Fruit fly (Drosophila melanogaster) whole organism, embryonic: ENCODE results near the gene Cep290.

Experiments used
- CG1024 ChIP-seq: fragments of 200-800 bp; sonication (Bioruptor generic); IDR thresholded peaks from 2 replicates; pipeline ENCODE4 v1.3.6; 2022; ENCODE audit warnings: missing biosample characterization, missing genetic modification characterization
- CG10462 ChIP-seq: fragments of 200-800 bp; sonication (Bioruptor generic); optimal IDR thresholded peaks from 2 replicates; lab custom pipeline; 2016; ENCODE audit warnings: missing biosample characterization, missing genetic modification characterization
- CG11456 ChIP-seq: fragments of 200-800 bp; sonication (Bioruptor generic); IDR thresholded peaks from 3 replicates; pipeline ENCODE4 v1.3.6; 2022; ENCODE audit warnings: missing biosample characterization, missing genetic modification characterization
- CG13123 ChIP-seq: fragments of 200-800 bp; sonication (Bioruptor generic); optimal IDR thresholded peaks from 2 replicates; lab custom pipeline; 2016; ENCODE audit warnings: missing biosample characterization, missing genetic modification characterization
- CG17912 ChIP-seq: fragments of 200-800 bp; sonication (Bioruptor generic); optimal IDR thresholded peaks from 2 replicates; lab custom pipeline; 2018; ENCODE audit warnings: missing biosample characterization, mild to moderate bottlenecking, missing genetic modification characterization
- CG18599 ChIP-seq: fragments of 200-800 bp; sonication (Bioruptor generic); optimal IDR thresholded peaks from 3 replicates; lab custom pipeline; 2017; ENCODE audit warnings: missing biosample characterization, missing genetic modification characterization, mild to moderate bottlenecking, moderate library complexity, missing genetic modification reagents
- CG2120 ChIP-seq: fragments of 200-800 bp; sonication (Bioruptor generic); optimal IDR thresholded peaks from 3 replicates; lab custom pipeline; 2016; ENCODE audit warnings: missing biosample characterization, missing genetic modification characterization
- CG33557 ChIP-seq: fragments of 200-800 bp; sonication (Bioruptor generic); optimal IDR thresholded peaks from 2 replicates; lab custom pipeline; 2019; ENCODE audit warnings: missing biosample characterization, mild to moderate bottlenecking, missing genetic modification characterization, moderate library complexity
- CG3726 ChIP-seq: fragments of 200-800 bp; sonication (Bioruptor generic); IDR thresholded peaks from 3 replicates; pipeline ENCODE4, ENCODE4 v1.3.6; 2022; ENCODE audit warnings: missing biosample characterization, missing genetic modification characterization
- CG5953 ChIP-seq: fragments of 200-800 bp; sonication (Bioruptor generic); IDR thresholded peaks from 2 replicates; pipeline ENCODE4 v1.3.6; 2022; ENCODE audit warnings: missing biosample characterization, missing genetic modification characterization
- CG6813 ChIP-seq: fragments of 200-800 bp; sonication (Bioruptor generic); optimal IDR thresholded peaks from 2 replicates; lab custom pipeline; 2017; ENCODE audit warnings: missing biosample characterization, missing genetic modification characterization, mild to moderate bottlenecking, moderate library complexity, missing genetic modification reagents
- CG7963 ChIP-seq: fragments of 200-800 bp; sonication (Bioruptor generic); IDR thresholded peaks from 3 replicates; pipeline ENCODE4 v1.3.6; 2022; ENCODE audit warnings: missing biosample characterization, missing genetic modification characterization; ENCODE audit not compliant: partially characterized antibody
- CG8924 ChIP-seq: fragments of 200-800 bp; optimal IDR thresholded peaks from 3 replicates; lab custom pipeline; 2019; ENCODE audit warnings: missing biosample characterization, mild to moderate bottlenecking, missing genetic modification characterization, moderate library complexity
- Dfd ChIP-seq, 2 experiments: fragments of >200 bp; optimal IDR thresholded peaks; 2 replicates each; lab custom pipeline; 2017; ENCODE audit warnings: missing biosample characterization in 2 of 2, missing genetic modification characterization in 2 of 2
- Doc3 ChIP-seq: fragments of 200-800 bp; sonication (Bioruptor generic); IDR thresholded peaks from 3 replicates; pipeline ENCODE4 v1.3.6; 2022; ENCODE audit warnings: missing biosample characterization, missing genetic modification characterization; ENCODE audit not compliant: partially characterized antibody
- Drgx ChIP-seq: fragments of 200-800 bp; sonication (Bioruptor generic); IDR thresholded peaks from 2 replicates; pipeline ENCODE4 v1.3.6; 2022; ENCODE audit warnings: missing biosample characterization, missing genetic modification characterization
- Fer3 ChIP-seq: fragments of 200-800 bp; sonication (Bioruptor generic); optimal IDR thresholded peaks from 2 replicates; lab custom pipeline; 2018; ENCODE audit warnings: missing biosample characterization, mild to moderate bottlenecking, missing genetic modification characterization, moderate library complexity
- H15 ChIP-seq: fragments of 200-800 bp; sonication (Bioruptor generic); IDR thresholded peaks from 3 replicates; pipeline ENCODE4 v1.3.6; 2022; ENCODE audit warnings: missing biosample characterization, missing genetic modification characterization
- H2.0 ChIP-seq: fragments of 200-800 bp; sonication (Bioruptor generic); IDR thresholded peaks from 2 replicates; pipeline ENCODE4 v1.3.6; 2022; ENCODE audit warnings: missing biosample characterization, missing genetic modification characterization
- Mad ChIP-seq: fragments of 200-800 bp; sonication (Bioruptor generic); optimal IDR thresholded peaks from 2 replicates; lab custom pipeline; 2016; ENCODE audit warnings: missing biosample characterization, missing genetic modification characterization
- NK7.1 ChIP-seq: fragments of 200-800 bp; sonication (Bioruptor generic); optimal IDR thresholded peaks from 3 replicates; lab custom pipeline; 2016; ENCODE audit warnings: missing biosample characterization, missing genetic modification characterization
- Nf-YB ChIP-seq: fragments of 200-800 bp; sonication (Bioruptor generic); optimal IDR thresholded peaks from 3 replicates; lab custom pipeline; 2019; ENCODE audit warnings: missing biosample characterization, mild to moderate bottlenecking, missing genetic modification characterization, moderate library complexity
- Oli ChIP-seq: fragments of 200-800 bp; sonication (Bioruptor generic); optimal IDR thresholded peaks from 2 replicates; lab custom pipeline; 2018; ENCODE audit warnings: missing biosample characterization, mild to moderate bottlenecking, missing genetic modification characterization, moderate library complexity
- Rfx ChIP-seq: fragments of 200-800 bp; sonication (Bioruptor generic); IDR thresholded peaks from 2 replicates; pipeline ENCODE4 v1.3.6; 2022; ENCODE audit warnings: missing biosample characterization, missing genetic modification characterization
- Spps ChIP-seq: fragments of 200-800 bp; sonication (Bioruptor generic); optimal IDR thresholded peaks from 2 replicates; lab custom pipeline; 2018; ENCODE audit warnings: missing biosample characterization, mild to moderate bottlenecking, missing genetic modification characterization
- Xbp1 ChIP-seq: fragments of 200-800 bp; sonication (Bioruptor generic); optimal IDR thresholded peaks from 3 replicates; lab custom pipeline; 2016; ENCODE audit warnings: missing biosample characterization, mild to moderate bottlenecking, missing genetic modification characterization
- bbx ChIP-seq: fragments of 200-800 bp; sonication (Bioruptor generic); IDR thresholded peaks from 2 replicates; pipeline ENCODE4 v1.3.6; 2022; ENCODE audit warnings: missing biosample characterization, missing genetic modification characterization; ENCODE audit not compliant: partially characterized antibody
- chm ChIP-seq: fragments of 200-800 bp; sonication (Bioruptor generic); IDR thresholded peaks from 2 replicates; pipeline ENCODE4 v1.3.6; 2022; ENCODE audit warnings: missing biosample characterization, missing genetic modification characterization
- croc ChIP-seq: fragments of 200-800 bp; sonication (Bioruptor generic); conservative IDR thresholded peaks from 3 replicates; pipeline ENCODE4 v1.3.6; 2022; ENCODE audit warnings: missing biosample characterization, missing genetic modification characterization
- crol ChIP-seq: fragments of 200-800 bp; sonication (Bioruptor generic); IDR thresholded peaks from 2 replicates; pipeline ENCODE4 v1.3.6; 2022; ENCODE audit warnings: missing biosample characterization, missing genetic modification characterization
- crp ChIP-seq, 2 experiments: fragments of 200-800 bp; sonication (Bioruptor generic); optimal IDR thresholded peaks; 2 replicates in 1 of 2; 3 replicates in 1 of 2; lab custom pipeline; 2017; ENCODE audit warnings: missing biosample characterization in 2 of 2, missing genetic modification characterization in 2 of 2, mild to moderate bottlenecking in 1 of 2, moderate library complexity in 1 of 2
- ems ChIP-seq: fragments of 200-800 bp; sonication (Bioruptor generic); optimal IDR thresholded peaks from 3 replicates; lab custom pipeline; 2016; ENCODE audit warnings: missing biosample characterization, missing genetic modification characterization
- grn ChIP-seq: fragments of 200-800 bp; sonication (Bioruptor generic); optimal IDR thresholded peaks from 3 replicates; lab custom pipeline; 2017; ENCODE audit warnings: missing biosample characterization, missing genetic modification characterization
- hbn ChIP-seq: fragments of 200-800 bp; sonication (Bioruptor generic); IDR thresholded peaks from 2 replicates; pipeline ENCODE4 v1.3.6; 2022; ENCODE audit warnings: missing biosample characterization, missing genetic modification characterization; ENCODE audit not compliant: partially characterized antibody
- hkb ChIP-seq, 2 experiments: fragments of 200-800 bp in 1 of 2; fragments of >200 bp in 1 of 2; sonication (Bioruptor generic) in 1 of 2; IDR thresholded peaks in 1 of 2; optimal IDR thresholded peaks in 1 of 2; 2 replicates each; pipeline versions ENCODE4 v1.3.6 to Lab custom; 2017 to 2022; ENCODE audit warnings: missing biosample characterization in 1 of 2, missing genetic modification characterization in 1 of 2
- ken ChIP-seq: fragments of 200-800 bp; sonication (Bioruptor generic); IDR thresholded peaks from 3 replicates; pipeline ENCODE4 v1.3.6; 2022; ENCODE audit warnings: missing biosample characterization, missing genetic modification characterization
- knrl ChIP-seq: fragments of 200-800 bp; sonication (Bioruptor generic); IDR thresholded peaks from 3 replicates; pipeline ENCODE4 v1.3.6; 2022; ENCODE audit warnings: missing biosample characterization, missing genetic modification characterization; ENCODE audit not compliant: partially characterized antibody
- nerfin-1 ChIP-seq: fragments of 200-800 bp; sonication (Bioruptor generic); optimal IDR thresholded peaks from 3 replicates; lab custom pipeline; 2019; ENCODE audit warnings: missing biosample characterization, mild to moderate bottlenecking, missing genetic modification characterization, moderate library complexity
- onecut ChIP-seq: fragments of 200-800 bp; sonication (Bioruptor generic); IDR thresholded peaks from 2 replicates; pipeline ENCODE4 v1.3.6; 2022; ENCODE audit warnings: missing biosample characterization, missing genetic modification characterization
- org-1 ChIP-seq: fragments of 200-800 bp; sonication (Bioruptor generic); optimal IDR thresholded peaks from 2 replicates; lab custom pipeline; 2017; ENCODE audit warnings: missing biosample characterization, missing genetic modification characterization
- otp ChIP-seq: fragments of 200-800 bp; sonication (Bioruptor generic); IDR thresholded peaks from 3 replicates; pipeline ENCODE4, ENCODE4 v1.3.6; 2022; ENCODE audit warnings: missing biosample characterization, missing genetic modification characterization
- p53 ChIP-seq: fragments of 200-800 bp; sonication (Bioruptor generic); optimal IDR thresholded peaks from 2 replicates; lab custom pipeline; 2016; ENCODE audit warnings: missing biosample characterization, missing genetic modification characterization
- prd ChIP-seq, 3 experiments: fragments of >200 bp in 2 of 3; fragments of 200-800 bp in 1 of 3; sonication (Bioruptor generic) in 1 of 3; optimal IDR thresholded peaks in 2 of 3; IDR thresholded peaks in 1 of 3; 2 replicates in 2 of 3; 3 replicates in 1 of 3; pipeline versions ENCODE4 v1.3.6 to Lab custom; 2017 to 2022; ENCODE audit warnings: missing biosample characterization in 1 of 3, missing genetic modification characterization in 1 of 3
- pum ChIP-seq: fragments of 200-800 bp; sonication (Bioruptor generic); optimal IDR thresholded peaks from 2 replicates; lab custom pipeline; 2016; ENCODE audit warnings: missing biosample characterization, missing genetic modification characterization
- repo ChIP-seq: fragments of 200-800 bp; sonication (Bioruptor generic); optimal IDR thresholded peaks from 2 replicates; lab custom pipeline; 2016; ENCODE audit warnings: missing biosample characterization, missing genetic modification characterization
- seq ChIP-seq: fragments of 200-800 bp; sonication (Bioruptor generic); IDR thresholded peaks from 2 replicates; pipeline ENCODE4 v1.3.6; 2022; ENCODE audit warnings: missing biosample characterization, missing genetic modification characterization
- sisA ChIP-seq: fragments of 200-800 bp; sonication (Bioruptor generic); IDR thresholded peaks from 2 replicates; pipeline ENCODE4 v1.3.6; 2022; ENCODE audit warnings: missing biosample characterization, missing genetic modification characterization
- trh ChIP-seq: fragments of 200-800 bp; sonication (Bioruptor generic); optimal IDR thresholded peaks from 2 replicates; lab custom pipeline; 2016; ENCODE audit warnings: missing biosample characterization, missing genetic modification characterization
- wek ChIP-seq: fragments of 200-800 bp; sonication (Bioruptor generic); optimal IDR thresholded peaks from 3 replicates; lab custom pipeline; 2018; ENCODE audit warnings: missing biosample characterization, mild to moderate bottlenecking, missing genetic modification characterization, moderate library complexity
- z ChIP-seq: fragments of 200-800 bp; sonication (Bioruptor generic); IDR thresholded peaks from 3 replicates; pipeline ENCODE4 v1.3.6; 2022; ENCODE audit warnings: missing biosample characterization, missing genetic modification characterization

Gene Cep290

DNA sequence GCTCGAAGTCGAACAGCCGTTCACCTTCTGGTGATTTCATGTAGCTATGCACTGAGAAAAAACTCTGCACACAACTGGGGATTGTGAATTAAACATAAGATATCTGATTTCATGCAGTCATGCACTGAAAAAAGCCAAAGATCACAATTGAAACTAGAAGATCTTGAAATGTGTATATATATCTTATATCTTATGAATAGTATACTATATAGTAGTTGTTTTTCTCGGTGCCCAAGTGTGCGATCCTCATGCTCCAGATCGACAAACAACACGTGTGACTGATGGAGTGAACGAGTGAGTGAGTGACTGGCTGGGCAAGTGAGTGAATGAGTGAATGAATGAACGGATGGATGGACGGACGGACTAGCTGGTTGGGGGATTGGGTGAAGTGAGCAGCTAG is 21.8 kb upstream of the Cep290 start (continued):
- TF ChIP-seq CG1024 (GFP tag; lab: Robert Waterston, UW): peak; percentile 68
- TF ChIP-seq sisA (GFP tag; lab: Robert Waterston, UW): peak; percentile 75
- TF ChIP-seq CG2120 (GFP tag; lab: Kevin White, UChicago): peak; percentile 41
- peak; percentile 60 for TF ChIP-seq Spps (tag; lab: Kevin White, UChicago)
- peak; percentile 69 for TF ChIP-seq nerfin-1 (tag; lab: Kevin White, UChicago)
- TF ChIP-seq Mad: no peak
- TF ChIP-seq CG7963 (GFP tag; lab: Robert Waterston, UW): no peak
- TF ChIP-seq CG13123 (GFP tag; lab: Kevin White, UChicago): peak; percentile 5
- peak; percentile 56 for TF ChIP-seq ems (GFP tag; lab: Kevin White, UChicago)
- peak; percentile 74 for TF ChIP-seq org-1 (GFP tag; lab: Kevin White, UChicago)
- TF ChIP-seq Doc3: no peak
- TF ChIP-seq CG11456 (GFP tag; lab: Robert Waterston, UW): peak; percentile 60; the same call in 1 of the 3 replicates
- TF ChIP-seq hkb (optimal IDR thresholded peaks at IDR 0.05; lab: Kevin White, UChicago): no peak
- peak; percentile 87 for TF ChIP-seq hkb (GFP tag; IDR thresholded peaks at IDR 0.05; lab: Robert Waterston, UW)
- peak; percentile 83 for TF ChIP-seq CG18599 (GFP tag; lab: Kevin White, UChicago)
- no peak for TF ChIP-seq p53 (GFP tag; lab: Kevin White, UChicago)
- no peak for TF ChIP-seq CG17912 (GFP tag; lab: Kevin White, UChicago)
- TF ChIP-seq Drgx (GFP tag; lab: Robert Waterston, UW): peak; percentile 72
- peak; percentile 35; the same call in 1 of the 3 replicates for TF ChIP-seq croc (GFP tag; lab: Robert Waterston, UW)
- TF ChIP-seq ken (GFP tag; lab: Robert Waterston, UW): peak; percentile 73; the same call in 2 of the 3 replicates
- peak; percentile 22 for TF ChIP-seq repo (GFP tag; lab: Kevin White, UChicago)
- TF ChIP-seq pum (GFP tag; lab: Kevin White, UChicago): no peak
- peak; percentile 74 for TF ChIP-seq Oli
- TF ChIP-seq bbx (GFP tag; lab: Robert Waterston, UW): no peak
- TF ChIP-seq crp (GFP tag; optimal IDR thresholded peaks at IDR 0.05; lab: Kevin White, UChicago): peak in 1 of 2 experiments; percentile 15
- TF ChIP-seq Nf-YB (GFP tag; lab: Kevin White, UChicago): peak; percentile 44
- peak; percentile 73 for TF ChIP-seq Xbp1 (GFP tag; lab: Kevin White, UChicago)
- TF ChIP-seq prd (optimal IDR thresholded peaks at IDR 0.05; lab: Kevin White, UChicago): no peak
- peak; percentile 86 for TF ChIP-seq prd (GFP tag; IDR thresholded peaks at IDR 0.05; lab: Robert Waterston, UW)
- TF ChIP-seq NK7.1 (GFP tag; lab: Kevin White, UChicago): peak; percentile 12
- no peak for TF ChIP-seq grn
- no peak for TF ChIP-seq trh (GFP tag; lab: Kevin White, UChicago)
- TF ChIP-seq CG8924 (tag; lab: Kevin White, UChicago): peak; percentile 68
- peak; percentile 42; the same call in 1 of the 2 replicates for TF ChIP-seq seq (GFP tag; lab: Robert Waterston, UW)
- no peak for TF ChIP-seq CG33557 (GFP tag; lab: Kevin White, UChicago)
- no peak for TF ChIP-seq hbn (GFP tag; lab: Robert Waterston, UW)
- peak; percentile 77 for TF ChIP-seq Rfx (GFP tag; lab: Robert Waterston, UW)
- TF ChIP-seq crol (GFP tag; lab: Robert Waterston, UW): 0 out of 2 replicates have a peak, but pooled peaks have one; percentile 16
- peak; percentile 73 for TF ChIP-seq H15 (GFP tag; lab: Robert Waterston, UW)
- TF ChIP-seq knrl (GFP tag; lab: Robert Waterston, UW): no peak
- TF ChIP-seq CG5953 (GFP tag; lab: Robert Waterston, UW): no peak
- peak; percentile 63; the same call in 2 of the 3 replicates for TF ChIP-seq otp (GFP tag; lab: Robert Waterston, UW)
- TF ChIP-seq CG3726 (GFP tag; lab: Robert Waterston, UW): no peak
- no peak for TF ChIP-seq CG10462 (GFP tag; lab: Kevin White, UChicago)
- TF ChIP-seq H2.0 (GFP tag; lab: Robert Waterston, UW): peak; percentile 48; the same call in 1 of the 2 replicates
- peak; percentile 67 for TF ChIP-seq CG6813 (GFP tag; lab: Kevin White, UChicago)
- peak; percentile 84 for TF ChIP-seq z
- TF ChIP-seq wek (GFP tag; lab: Kevin White, UChicago): peak; percentile 17
- TF ChIP-seq chm (GFP tag; lab: Robert Waterston, UW): peak; percentile 69
- peak; percentile 66 for TF ChIP-seq onecut
- TF ChIP-seq Fer3 (tag; lab: Kevin White, UChicago): peak; percentile 63
- TF ChIP-seq Dfd (GFP tag; optimal IDR thresholded peaks at IDR 0.05; lab: Kevin White, UChicago): no peak
